Fruit fly (Drosophila melanogaster) whole organism: ENCODE measurements around the gene CG11726.

ENCODE experiments used
- CG8478 ChIP-seq: fragments of >200 bp; optimal IDR thresholded peaks from 2 replicates; lab custom pipeline; 2018; ENCODE audit warnings: inconsistent platforms
- EcR ChIP-seq, 2 experiments: fragments of >200 bp; optimal IDR thresholded peaks; 2 replicates each; lab custom pipeline; 2017; ENCODE audit warnings: missing biosample characterization in 2 of 2, missing genetic modification characterization in 2 of 2, missing genetic modification reagents in 2 of 2
- pan ChIP-seq: fragments of >200 bp; optimal IDR thresholded peaks from 2 replicates; lab custom pipeline; 2017
- psq ChIP-seq: fragments of >200 bp; optimal IDR thresholded peaks from 2 replicates; lab custom pipeline; 2017
- usp ChIP-seq: fragments of >200 bp; optimal IDR thresholded peaks from 2 replicates; lab custom pipeline; 2017; ENCODE audit warnings: missing biosample characterization, missing genetic modification characterization, mixed read lengths

- TF ChIP-seq pan (no peak), usp (GFP tag; lab: Kevin White, UChicago) (no peak), CG8478 (lab: Kevin White, UChicago) (no peak), psq (lab: Kevin White, UChicago) (no peak), EcR (GFP tag; optimal IDR thresholded peaks at IDR 0.05; lab: Kevin White, UChicago) (no peak)
These were observed 21.2 kb upstream of the CG11726 start for dm6 chr3L:11373080-11373812.
